Worm (Caenorhabditis elegans): Measurements from ENCODE around the gene denn-4.

ce11 chrIV:1952312-1952711, 28.5 kb downstream of the denn-4 start:
- TF ChIP-seq unc-39 (tag; optimal IDR thresholded peaks at IDR 0.05) (no peak), ztf-11 (tag; optimal IDR thresholded peaks at IDR 0.05) (no peak), nhr-77 (tag; optimal IDR thresholded peaks at IDR 0.05) (no peak), lin-11 (tag; optimal IDR thresholded peaks at IDR 0.05) (no peak), egl-27 (tag; optimal IDR thresholded peaks at IDR 0.05) (no peak), elt-1 (tag; optimal IDR thresholded peaks at IDR 0.05) (no peak), ceh-82 (tag; optimal IDR thresholded peaks at IDR 0.05) (no peak), nhr-237 (tag; optimal IDR thresholded peaks at IDR 0.05) (no peak), unc-62 (GFP tag; optimal IDR thresholded peaks at IDR 0.05) (no peak), snpc-4 (tag; optimal IDR thresholded peaks at IDR 0.05) (no peak), lin-39 (tag; optimal IDR thresholded peaks at IDR 0.05) (no peak)
